Worm (Caenorhabditis elegans): ENCODE results near the gene K02E7.1.

- TF ChIP-seq nhr-25 (tag; optimal IDR thresholded peaks at IDR 0.05) (no peak), fkh-10 (GFP tag; optimal IDR thresholded peaks at IDR 0.05) (no peak), unc-62 (GFP tag; optimal IDR thresholded peaks at IDR 0.05) (no peak), skn-1 (tag; optimal IDR thresholded peaks at IDR 0.05) (no peak), nhr-76 (tag; optimal IDR thresholded peaks at IDR 0.05) (no peak), nfya-1 (tag; optimal IDR thresholded peaks at IDR 0.05; ENCODE audit: insufficient read depth) (no peak), nhr-77 (tag; optimal IDR thresholded peaks at IDR 0.05) (no peak)
These were observed 37.3 kb upstream of the K02E7.1 start, which contains the start of gene str-148 for ce11 chrII:1045692-1046091.
